Worm (Caenorhabditis elegans) whole organism, L4/young adult: ENCODE results near the gene dop-5.
"Not testable (repeated sequence)": the region's sequence is repeated elsewhere in the genome, so short reads cannot be mapped to it uniquely, and the experiment has no call there.

Experiments
- W03F9.2 ChIP-seq: fragments of 150-350 bp; optimal IDR thresholded peaks from 2 replicates; lab custom pipeline; 2014; ENCODE audit warnings: missing biosample characterization, missing genetic modification characterization
- dao-5 ChIP-seq: sonication (generic microtip); optimal IDR thresholded peaks from 2 replicates; lab custom pipeline; 2016; ENCODE audit warnings: missing genotype, missing genetic modification characterization, moderate library complexity, missing compliant biosample characterization
- him-1 ChIP-seq: sonication (generic microtip); optimal IDR thresholded peaks from 2 replicates; lab custom pipeline; 2016; ENCODE audit warnings: missing genotype, missing genetic modification reagents, missing genetic modification characterization, missing compliant biosample characterization

Gene dop-5

DNA sequence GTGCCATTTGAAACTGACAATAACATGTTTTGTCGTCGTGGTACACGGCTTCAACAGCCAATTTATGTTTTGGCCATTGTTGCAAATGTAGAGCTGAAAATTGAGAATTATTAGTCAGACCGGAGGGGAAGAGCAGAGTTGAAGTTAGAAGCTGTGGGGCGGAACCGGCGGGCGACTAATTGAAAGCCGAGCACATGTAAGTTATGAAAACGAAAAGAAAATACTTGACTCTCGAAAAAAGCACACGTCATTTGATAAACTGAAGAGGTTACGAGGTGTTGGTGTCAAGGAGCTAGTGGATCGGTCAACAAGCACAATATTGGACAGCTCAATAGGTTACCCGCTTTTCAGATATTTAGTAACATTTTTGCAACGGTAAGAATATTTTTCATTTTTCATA, at the start of gene dop-5:
TSS of gene dop-5 (minus strand) at position 101 of the 400 bp plus-strand sequence.
- TF ChIP-seq dao-5 (tag; lab: Kevin White, UChicago) (no peak), him-1 (tag; lab: Kevin White, UChicago) (no peak), W03F9.2 (tag; lab: Kevin White, UChicago) (no peak)

- TF ChIP-seq W03F9.2 (tag; lab: Kevin White, UChicago), result no peak
- TF ChIP-seq him-1 (tag; lab: Kevin White, UChicago), result no peak
- TF ChIP-seq dao-5 (tag; lab: Kevin White, UChicago), result no peak
Measured at ce11 chrV:11415059-11415458, 49.0 kb upstream of the dop-5 start, which contains the start of gene deg-3. deg-3 (minus strand) TSS chrV:11415159.

DNA sequence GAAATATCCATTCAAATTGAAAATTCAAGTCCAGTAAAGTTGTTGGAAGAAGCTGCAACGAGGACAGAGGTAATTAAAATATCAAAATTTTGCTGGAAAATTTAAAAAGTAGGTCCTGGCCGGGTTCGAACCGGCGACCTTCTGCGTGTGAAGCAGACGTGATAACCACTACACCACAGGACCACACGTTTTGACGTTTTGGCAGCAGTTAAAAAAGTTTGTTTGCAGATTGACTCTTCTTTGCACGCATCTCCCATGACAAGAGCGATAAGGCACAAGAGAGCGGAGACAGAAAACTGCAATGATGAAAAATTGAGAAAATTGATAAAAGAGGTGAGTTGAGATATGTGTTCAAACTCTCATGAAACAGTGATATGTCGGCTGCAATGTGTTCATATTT, 46.1 kb upstream of the dop-5 start:
- TF ChIP-seq dao-5 (tag; lab: Kevin White, UChicago) (no peak), W03F9.2 (tag; lab: Kevin White, UChicago) (no peak), him-1 (tag; lab: Kevin White, UChicago) (no peak)

- TF ChIP-seq dao-5 (tag; lab: Kevin White, UChicago), result no peak
- TF ChIP-seq him-1 (tag; lab: Kevin White, UChicago), result no peak
- TF ChIP-seq W03F9.2 (tag; lab: Kevin White, UChicago), result no peak
Measured at ce11 chrV:11410902-11411561, 45.0 kb upstream of the dop-5 start, which contains the start of the genes K03B8.8 and grl-3. K03B8.8 (minus strand) TSS chrV:11411002. grl-3 (plus strand) TSS chrV:11411511.

- TF ChIP-seq dao-5 (tag; lab: Kevin White, UChicago) (no peak), W03F9.2 (tag; lab: Kevin White, UChicago) (no peak), him-1 (tag; lab: Kevin White, UChicago) (no peak)
Measured at ce11 chrV:11407251-11407650, 41.2 kb upstream of the dop-5 start, which contains the start of gene K03B8.6. K03B8.6 (plus strand) TSS chrV:11407584.

DNA sequence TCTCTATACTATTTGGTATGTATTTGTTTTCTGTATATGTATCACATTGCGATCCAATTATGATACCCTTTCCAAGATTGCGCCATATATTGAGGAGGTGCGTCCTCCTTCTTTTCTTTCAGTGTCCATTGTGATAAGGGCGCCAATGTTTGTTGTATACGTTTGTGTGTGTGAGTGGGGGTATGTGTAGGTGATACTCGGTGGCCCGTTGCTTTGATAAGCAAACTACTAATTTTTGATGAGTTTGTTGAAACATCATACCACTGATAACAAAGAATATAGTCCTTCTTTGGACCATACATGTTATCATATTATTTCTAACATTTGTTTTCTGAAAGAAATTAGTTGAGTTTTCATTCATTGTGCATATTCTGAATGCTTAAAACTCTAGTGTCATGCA, 37.7 kb upstream of the dop-5 start:
- no peak for TF ChIP-seq W03F9.2 (tag; lab: Kevin White, UChicago)
- TF ChIP-seq him-1 (tag; lab: Kevin White, UChicago), result no peak
- TF ChIP-seq dao-5 (tag; lab: Kevin White, UChicago), result no peak

DNA sequence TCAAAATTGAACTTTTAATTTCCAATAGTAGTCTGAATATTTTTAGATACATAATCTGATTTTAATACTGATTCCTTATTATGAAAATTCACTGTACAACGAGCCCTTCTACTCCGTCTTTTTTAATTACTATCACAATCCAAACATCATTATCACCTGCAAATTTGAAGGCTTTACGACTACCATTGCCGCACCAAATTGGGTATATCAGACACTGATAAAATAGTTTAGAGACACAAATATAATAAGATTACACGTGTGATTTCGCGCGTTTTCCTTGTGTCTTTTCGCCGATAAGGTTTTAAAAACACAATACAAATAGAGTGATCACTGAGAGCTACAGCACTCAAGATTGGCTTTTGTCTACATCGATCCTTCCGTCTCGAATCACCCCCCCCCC, 37.0 kb upstream of the dop-5 start:
- TF ChIP-seq him-1 (tag; lab: Kevin White, UChicago) (no peak), W03F9.2 (tag; lab: Kevin White, UChicago) (no peak), dao-5 (tag; lab: Kevin White, UChicago) (no peak)

DNA sequence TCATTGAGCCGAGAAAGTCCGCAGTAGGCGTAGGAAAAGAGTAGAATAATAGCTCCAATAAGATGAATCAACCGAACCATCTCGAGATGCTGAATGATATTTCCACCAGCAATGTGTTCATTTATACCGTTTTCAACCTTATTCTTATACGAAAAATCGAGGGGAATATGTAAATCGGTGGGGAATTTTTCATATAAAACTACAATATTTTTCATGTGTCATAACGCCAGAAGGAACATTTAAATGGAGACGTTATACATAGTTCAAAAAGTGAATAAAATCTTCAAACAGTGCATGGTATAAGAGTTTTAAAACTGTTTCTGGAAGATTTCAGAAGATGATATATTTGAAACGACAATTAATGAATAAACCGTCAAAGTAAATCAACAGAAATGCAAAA, 36.6 kb upstream of the dop-5 start, which contains the start of gene nas-19:
TSS of gene nas-19 (minus strand) at position 101 of the 400 bp plus-strand sequence.
- TF ChIP-seq dao-5 (tag; lab: Kevin White, UChicago) (no peak), W03F9.2 (tag; lab: Kevin White, UChicago) (no peak), him-1 (tag; lab: Kevin White, UChicago) (no peak)

DNA sequence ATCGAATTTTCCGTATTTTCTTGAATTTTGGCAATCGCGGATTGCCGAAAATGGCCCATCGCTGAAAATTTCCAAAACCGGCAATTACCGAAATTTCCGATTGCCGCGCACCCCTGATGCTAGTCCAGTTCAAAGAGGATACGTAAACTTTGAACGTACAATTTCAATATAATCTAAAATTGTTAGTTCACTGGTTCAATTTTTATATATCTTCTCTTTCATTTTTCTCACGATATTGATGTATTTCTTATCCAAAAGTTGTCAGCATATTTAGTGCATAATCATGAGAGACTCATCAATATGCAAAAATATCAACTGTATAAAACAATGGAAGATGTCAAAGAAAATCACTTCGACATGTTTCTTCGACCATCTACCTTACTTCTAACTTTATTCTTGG, 32.6 kb upstream of the dop-5 start, which contains the start of gene nas-17:
TSS of gene nas-17 (plus strand) at position 301 of the 400 bp plus-strand sequence.
- TF ChIP-seq him-1 (tag; lab: Kevin White, UChicago), result no peak
- TF ChIP-seq W03F9.2 (tag; lab: Kevin White, UChicago), result no peak
- no peak for TF ChIP-seq dao-5 (tag; lab: Kevin White, UChicago)

ce11 chrV:11396134-11396533, 30.1 kb upstream of the dop-5 start, which contains the start of gene nas-18:
nas-18 (plus strand) TSS chrV:11396434.
- TF ChIP-seq him-1, W03F9.2, dao-5 (tag; lab: Kevin White, UChicago): not testable (repeated sequence)

ce11 chrV:11395024-11395423, 29.0 kb upstream of the dop-5 start, which contains the start of gene K03B8.4:
K03B8.4 (minus strand) TSS chrV:11395124.
- TF ChIP-seq W03F9.2, dao-5, him-1 (tag; lab: Kevin White, UChicago): not testable (repeated sequence)

DNA sequence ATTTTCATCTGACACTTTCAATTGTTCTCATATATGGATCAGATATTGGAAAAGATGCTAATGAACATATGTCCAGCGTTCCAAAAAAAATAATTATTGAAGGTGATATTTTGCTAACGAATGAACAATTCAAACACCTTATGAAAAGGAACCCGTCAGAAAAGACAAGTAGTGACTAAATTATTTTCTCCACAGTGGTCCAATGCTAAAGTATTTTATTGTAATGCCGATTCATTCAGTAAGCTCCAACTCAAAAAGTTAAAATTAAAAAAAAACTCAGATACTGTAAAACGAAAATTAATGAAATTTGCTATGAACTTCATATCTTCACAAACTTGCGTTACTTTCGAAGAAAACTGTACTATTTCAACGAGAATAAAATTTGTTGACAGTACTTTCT, 26.0 kb upstream of the dop-5 start, which contains the start of gene nas-16:
TSS of gene nas-16 (plus strand) at position 301 of the 400 bp plus-strand sequence.
- no peak for TF ChIP-seq W03F9.2 (tag; lab: Kevin White, UChicago)
- no peak for TF ChIP-seq dao-5 (tag; lab: Kevin White, UChicago)
- TF ChIP-seq him-1 (tag; lab: Kevin White, UChicago), result no peak

DNA sequence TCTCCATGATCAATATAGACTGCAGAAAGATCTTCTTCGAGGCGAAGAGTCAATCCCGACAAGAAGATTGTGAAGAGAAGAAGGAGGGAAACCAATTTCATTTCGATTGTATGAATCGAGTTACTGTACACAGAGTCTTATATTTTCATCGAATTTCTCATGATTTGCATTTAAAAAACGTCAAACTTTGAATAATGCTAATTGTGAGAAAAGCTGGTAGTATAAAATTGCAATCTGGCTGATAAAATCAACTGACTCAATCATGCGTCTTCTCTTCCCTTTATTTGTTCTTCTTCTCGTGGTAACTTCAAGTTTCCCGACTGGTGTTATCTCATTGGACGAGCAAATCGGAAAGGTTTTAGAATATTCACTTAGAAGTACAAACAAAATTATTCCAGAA, 24.4 kb upstream of the dop-5 start, which contains the start of the genes K03B8.11 and K03B8.14:
TSS of gene K03B8.11 (minus strand) at position 101 of the 400 bp plus-strand sequence.
TSS of gene K03B8.14 (plus strand) at position 110 of the 400 bp plus-strand sequence.
- TF ChIP-seq W03F9.2 (tag; lab: Kevin White, UChicago) (no peak), dao-5 (tag; lab: Kevin White, UChicago) (no peak), him-1 (tag; lab: Kevin White, UChicago) (no peak)
